Fruit fly (Drosophila melanogaster): Measurements from ENCODE around the gene Usp47.

Gene Usp47

DNA sequence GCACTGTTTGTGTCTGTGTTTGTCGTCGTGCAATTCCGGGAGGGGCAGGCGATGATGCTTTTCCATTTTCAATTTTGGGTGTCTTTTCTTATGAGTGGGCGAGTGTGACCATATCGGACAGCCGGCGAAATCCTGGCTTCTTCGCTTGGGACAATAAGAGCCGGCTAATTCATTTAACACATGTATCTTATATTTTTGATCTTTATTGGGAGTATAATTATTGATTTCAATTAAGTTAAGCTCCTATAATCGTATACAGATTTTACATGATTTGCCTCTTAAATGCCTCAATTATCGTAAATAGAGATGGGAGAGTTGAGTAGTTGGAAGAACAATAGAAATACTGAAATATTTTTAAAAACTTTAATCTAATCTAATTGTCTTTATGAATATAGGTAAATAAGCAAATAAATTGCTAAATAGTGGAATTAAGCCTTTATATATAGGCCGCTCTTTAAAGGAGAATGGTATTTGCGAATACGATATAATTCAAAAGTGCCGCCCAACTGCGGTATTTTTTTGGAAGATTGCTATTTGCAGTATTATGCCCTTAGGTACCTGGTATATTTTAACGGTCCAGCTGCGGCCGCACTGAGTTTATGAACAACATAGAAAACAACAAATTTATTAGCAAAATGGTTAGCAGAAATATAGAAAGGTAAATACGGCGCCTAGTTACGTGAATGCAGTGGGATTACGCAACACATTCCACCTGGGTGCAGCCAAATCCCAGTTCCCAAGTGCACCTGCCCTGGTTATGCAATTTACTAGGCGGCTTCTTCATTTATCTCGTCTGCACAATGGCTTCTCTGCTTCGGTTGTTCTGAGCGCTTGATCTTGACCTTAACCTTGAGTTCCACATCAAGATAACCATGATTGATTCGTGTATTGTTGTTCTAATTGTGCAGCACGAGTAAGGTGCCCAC, 27.0 kb downstream of the Usp47 start, which contains the start of the genes Myt1, PGRP-LD and Pmi (continued):
- no peak for TF ChIP-seq CG8089 (GFP tag; optimal IDR thresholded peaks at IDR 0.05)
- TF ChIP-seq unc-4 (GFP tag; IDR thresholded peaks at IDR 0.05; ENCODE audit: partially characterized antibody), result peak; percentile 37; the same call in 1 of the 2 replicates
- 0 out of 2 replicates have a peak, but pooled peaks have one; percentile 4 for TF ChIP-seq amos (GFP tag; IDR thresholded peaks at IDR 0.05; ENCODE audit: partially characterized antibody)
- TF ChIP-seq CG3847 (GFP tag; IDR thresholded peaks at IDR 0.05), result no peak
- TF ChIP-seq tio (GFP tag; optimal IDR thresholded peaks at IDR 0.05), result no peak
- TF ChIP-seq CG6175 (GFP tag; IDR thresholded peaks at IDR 0.05), result no peak
- no peak for TF ChIP-seq repo (GFP tag; optimal IDR thresholded peaks at IDR 0.05)
- TF ChIP-seq kah (GFP tag; optimal IDR thresholded peaks at IDR 0.05), result no peak
- no peak for TF ChIP-seq CG6765 (GFP tag; optimal IDR thresholded peaks at IDR 0.05)
- peak; percentile 27 for TF ChIP-seq CG12391 (tag; optimal IDR thresholded peaks at IDR 0.05)
- no peak for TF ChIP-seq dm (GFP tag; optimal IDR thresholded peaks at IDR 0.05)
- no peak for TF ChIP-seq H15 (GFP tag; IDR thresholded peaks at IDR 0.05)
- no peak for TF ChIP-seq pfk (GFP tag; optimal IDR thresholded peaks at IDR 0.05)
- no peak for TF ChIP-seq CG13296 (GFP tag; optimal IDR thresholded peaks at IDR 0.05)
- no peak for TF ChIP-seq CG8281 (tag; optimal IDR thresholded peaks at IDR 0.05)
- no peak for TF ChIP-seq CG11398 (GFP tag; optimal IDR thresholded peaks at IDR 0.05)
- no peak for TF ChIP-seq CG32767 (GFP tag; IDR thresholded peaks at IDR 0.05)
- no peak for TF ChIP-seq sr (GFP tag; IDR thresholded peaks at IDR 0.05)
- no peak for TF ChIP-seq CG18619 (GFP tag; optimal IDR thresholded peaks at IDR 0.05)
- TF ChIP-seq CG11723 (GFP tag; optimal IDR thresholded peaks at IDR 0.05), result no peak
- TF ChIP-seq zfh1 (GFP tag; IDR thresholded peaks at IDR 0.05), result no peak
- no peak for TF ChIP-seq CG15011 (GFP tag; optimal IDR thresholded peaks at IDR 0.05)
- TF ChIP-seq Scr (GFP tag; IDR thresholded peaks at IDR 0.05; ENCODE audit: partially characterized antibody), result peak; percentile 36; the same call in 1 of the 2 replicates
- no peak for TF ChIP-seq CG15073 (GFP tag; optimal IDR thresholded peaks at IDR 0.05)
- TF ChIP-seq CG15601 (tag; optimal IDR thresholded peaks at IDR 0.05), result peak; percentile 3
- TF ChIP-seq Atf6 (GFP tag; IDR thresholded peaks at IDR 0.05), result no peak
- TF ChIP-seq pb (GFP tag; optimal IDR thresholded peaks at IDR 0.05), result no peak
- TF ChIP-seq cato (GFP tag; optimal IDR thresholded peaks at IDR 0.05; ENCODE audit: borderline replicate concordance), result no peak
- TF ChIP-seq stwl (tag; optimal IDR thresholded peaks at IDR 0.05), result peak; percentile 5
- TF ChIP-seq NfI (GFP tag; optimal IDR thresholded peaks at IDR 0.05), result no peak
- TF ChIP-seq Six4 (GFP tag; optimal IDR thresholded peaks at IDR 0.05), result no peak
- TF ChIP-seq mirr (GFP tag; optimal IDR thresholded peaks at IDR 0.05), result no peak
- TF ChIP-seq emc (GFP tag; optimal IDR thresholded peaks at IDR 0.05), result no peak
- no peak for TF ChIP-seq Optix (GFP tag; IDR thresholded peaks at IDR 0.05)
- TF ChIP-seq grn (GFP tag; optimal IDR thresholded peaks at IDR 0.05), result no peak
- TF ChIP-seq CG14710 (tag; optimal IDR thresholded peaks at IDR 0.05), result peak; percentile 49
- TF ChIP-seq Sox102F (GFP tag; optimal IDR thresholded peaks at IDR 0.05), result no peak
- no peak for TF ChIP-seq CG12942 (GFP tag; optimal IDR thresholded peaks at IDR 0.05)
- no peak for TF ChIP-seq CG3726 (GFP tag; IDR thresholded peaks at IDR 0.05)
- TF ChIP-seq CG18476 (GFP tag; optimal IDR thresholded peaks at IDR 0.05), result no peak
- no peak for TF ChIP-seq exex (tag; optimal IDR thresholded peaks at IDR 0.05)
- TF ChIP-seq CG33557 (GFP tag; optimal IDR thresholded peaks at IDR 0.05), result no peak
- no peak for TF ChIP-seq B-H1 (GFP tag; IDR thresholded peaks at IDR 0.05)
- no peak for TF ChIP-seq CG4730 (GFP tag; IDR thresholded peaks at IDR 0.05)
- TF ChIP-seq Max (GFP tag; optimal IDR thresholded peaks at IDR 0.05), result no peak
- TF ChIP-seq CG17385 (GFP tag; optimal IDR thresholded peaks at IDR 0.05), result no peak
- TF ChIP-seq bbx (GFP tag; IDR thresholded peaks at IDR 0.05; ENCODE audit: partially characterized antibody), result no peak; the same call in 1 of the 2 replicates
- no peak for TF ChIP-seq ac (GFP tag; optimal IDR thresholded peaks at IDR 0.05)
- no peak for TF ChIP-seq luna (GFP tag; optimal IDR thresholded peaks at IDR 0.05)

Measured in whole organism, embryonic.